Worm (Caenorhabditis elegans): ENCODE measurements around the gene C30B5.2.

C30B5.2 gene

ce11 chrII:6202910-6203309 is 5.9 kb downstream of the C30B5.2 start, which contains the start of gene C30B5.17:
TSS of gene C30B5.17 (minus strand) at chrII:6203010.
- TF ChIP-seq aly-1 (tag; optimal IDR thresholded peaks at IDR 0.05) = no peak
- no peak for TF ChIP-seq ets-7 (tag; optimal IDR thresholded peaks at IDR 0.05)
- TF ChIP-seq tbx-11 (GFP tag; IDR thresholded peaks at IDR 0.05) = no peak
- TF ChIP-seq ama-1 (optimal IDR thresholded peaks at IDR 0.05) = no peak
- TF ChIP-seq pes-1 (GFP tag; IDR thresholded peaks at IDR 0.05) = no peak
- TF ChIP-seq sea-1 (GFP tag; conservative IDR thresholded peaks at IDR 0.05) = no peak
- no peak for TF ChIP-seq B0310.2 (tag; optimal IDR thresholded peaks at IDR 0.05)
- no peak for TF ChIP-seq flt-1 (GFP tag; IDR thresholded peaks at IDR 0.05)
- no peak for TF ChIP-seq hmg-4 (GFP tag; optimal IDR thresholded peaks at IDR 0.05)
- no peak for TF ChIP-seq tra-4 (tag; optimal IDR thresholded peaks at IDR 0.05)
- no peak for TF ChIP-seq hmbx-1 (tag; optimal IDR thresholded peaks at IDR 0.05)
- no peak for TF ChIP-seq hnd-1 (tag; optimal IDR thresholded peaks at IDR 0.05)
- TF ChIP-seq scrt-1 (GFP tag; IDR thresholded peaks at IDR 0.05) = no peak
- no peak for TF ChIP-seq F13C5.2 (tag; optimal IDR thresholded peaks at IDR 0.05)
- no peak for TF ChIP-seq ceh-13 (GFP tag; optimal IDR thresholded peaks at IDR 0.05)
- TF ChIP-seq tbx-37 (GFP tag; conservative IDR thresholded peaks at IDR 0.05) = no peak

- TF ChIP-seq hmg-4 (GFP tag; optimal IDR thresholded peaks at IDR 0.05) (no peak), aly-1 (tag; optimal IDR thresholded peaks at IDR 0.05) (no peak), B0310.2 (tag; optimal IDR thresholded peaks at IDR 0.05) (no peak), F13C5.2 (tag; optimal IDR thresholded peaks at IDR 0.05) (no peak), ama-1 (optimal IDR thresholded peaks at IDR 0.05) (no peak), tra-4 (tag; optimal IDR thresholded peaks at IDR 0.05) (no peak), sea-1 (GFP tag; conservative IDR thresholded peaks at IDR 0.05) (no peak), ceh-13 (GFP tag; optimal IDR thresholded peaks at IDR 0.05) (no peak)
These were observed 10.3 kb downstream of the C30B5.2 start for ce11 chrII:6207252-6207651.

ce11 chrII:6208116-6208515 is 11.1 kb downstream of the C30B5.2 start, which contains the start of gene daf-37:
TSS of gene daf-37 (minus strand) at chrII:6208216.
- no peak for TF ChIP-seq hmg-4 (GFP tag; optimal IDR thresholded peaks at IDR 0.05)
- no peak for TF ChIP-seq ceh-13 (GFP tag; optimal IDR thresholded peaks at IDR 0.05)
- no peak for TF ChIP-seq hnd-1 (tag; optimal IDR thresholded peaks at IDR 0.05)
- TF ChIP-seq flt-1 (GFP tag; IDR thresholded peaks at IDR 0.05) = no peak

ce11 chrII:6219346-6219745 is 22.4 kb downstream of the C30B5.2 start, which contains the start of gene mks-2:
TSS of gene mks-2 (minus strand) at chrII:6219446.
- no peak for TF ChIP-seq B0310.2 (tag; optimal IDR thresholded peaks at IDR 0.05)
- no peak for TF ChIP-seq tbx-11 (GFP tag; IDR thresholded peaks at IDR 0.05)
- TF ChIP-seq F13C5.2 (tag; optimal IDR thresholded peaks at IDR 0.05) = no peak
- no peak for TF ChIP-seq ceh-36 (tag; optimal IDR thresholded peaks at IDR 0.05)
- TF ChIP-seq hmg-4 (GFP tag; optimal IDR thresholded peaks at IDR 0.05) = no peak
- TF ChIP-seq aly-1 (tag; optimal IDR thresholded peaks at IDR 0.05) = no peak
- TF ChIP-seq ceh-13 (GFP tag; optimal IDR thresholded peaks at IDR 0.05) = no peak
- TF ChIP-seq pes-1 (GFP tag; IDR thresholded peaks at IDR 0.05) = no peak

- TF ChIP-seq tbx-11 (GFP tag; IDR thresholded peaks at IDR 0.05) (no peak), ama-1 (optimal IDR thresholded peaks at IDR 0.05) (no peak), sea-1 (GFP tag; conservative IDR thresholded peaks at IDR 0.05) (no peak), hmg-4 (GFP tag; optimal IDR thresholded peaks at IDR 0.05) (no peak), tra-4 (tag; optimal IDR thresholded peaks at IDR 0.05) (no peak)
These were observed 24.5 kb downstream of the C30B5.2 start for ce11 chrII:6221470-6221869.

- no peak for TF ChIP-seq F13C5.2 (tag; optimal IDR thresholded peaks at IDR 0.05)
- TF ChIP-seq tbx-11 (GFP tag; IDR thresholded peaks at IDR 0.05) = no peak
- no peak for TF ChIP-seq ets-7 (tag; optimal IDR thresholded peaks at IDR 0.05)
These were observed 25.6 kb downstream of the C30B5.2 start, which contains the start of gene C30B5.6 for ce11 chrII:6222558-6222957. TSS of gene C30B5.6 (minus strand) at chrII:6222658.

- no peak for TF ChIP-seq tbx-37 (GFP tag; conservative IDR thresholded peaks at IDR 0.05)
- no peak for TF ChIP-seq sea-1 (GFP tag; conservative IDR thresholded peaks at IDR 0.05)
- no peak for TF ChIP-seq tra-4 (tag; optimal IDR thresholded peaks at IDR 0.05)
- TF ChIP-seq flt-1 (GFP tag; IDR thresholded peaks at IDR 0.05) = no peak
- no peak for TF ChIP-seq pes-1 (GFP tag; IDR thresholded peaks at IDR 0.05)
- TF ChIP-seq scrt-1 (GFP tag; IDR thresholded peaks at IDR 0.05) = no peak
- TF ChIP-seq tbx-11 (GFP tag; IDR thresholded peaks at IDR 0.05) = no peak
- TF ChIP-seq aly-1 (tag; optimal IDR thresholded peaks at IDR 0.05) = no peak
- no peak for TF ChIP-seq ceh-36 (tag; optimal IDR thresholded peaks at IDR 0.05)
- no peak for TF ChIP-seq B0310.2 (tag; optimal IDR thresholded peaks at IDR 0.05)
- no peak for TF ChIP-seq ceh-13 (GFP tag; optimal IDR thresholded peaks at IDR 0.05)
- no peak for TF ChIP-seq F13C5.2 (tag; optimal IDR thresholded peaks at IDR 0.05)
- no peak for TF ChIP-seq ets-7 (tag; optimal IDR thresholded peaks at IDR 0.05)
- no peak for TF ChIP-seq hnd-1 (tag; optimal IDR thresholded peaks at IDR 0.05)
- TF ChIP-seq hmg-4 (GFP tag; optimal IDR thresholded peaks at IDR 0.05) = no peak
- no peak for TF ChIP-seq ama-1 (optimal IDR thresholded peaks at IDR 0.05)
- no peak for TF ChIP-seq hmbx-1 (tag; optimal IDR thresholded peaks at IDR 0.05)
These were observed 26.8 kb downstream of the C30B5.2 start for ce11 chrII:6223755-6224154.

- TF ChIP-seq B0310.2 (tag; optimal IDR thresholded peaks at IDR 0.05) = no peak
These were observed 30.0 kb downstream of the C30B5.2 start, which contains the start of gene srsy-2 for ce11 chrII:6226995-6227394. TSS of gene srsy-2 (minus strand) at chrII:6227095.

ce11 chrII:6230116-6230515 is 33.1 kb downstream of the C30B5.2 start:
- no peak for TF ChIP-seq sea-1 (GFP tag; conservative IDR thresholded peaks at IDR 0.05)
- no peak for TF ChIP-seq B0310.2 (tag; optimal IDR thresholded peaks at IDR 0.05)
- no peak for TF ChIP-seq ceh-36 (tag; optimal IDR thresholded peaks at IDR 0.05)
- TF ChIP-seq pes-1 (GFP tag; IDR thresholded peaks at IDR 0.05) = no peak
- no peak for TF ChIP-seq scrt-1 (GFP tag; IDR thresholded peaks at IDR 0.05)
- no peak for TF ChIP-seq hmg-4 (GFP tag; optimal IDR thresholded peaks at IDR 0.05)
- TF ChIP-seq F13C5.2 (tag; optimal IDR thresholded peaks at IDR 0.05) = no peak

Data from whole organism, early embryonic.